Worm (Caenorhabditis elegans) whole organism, early embryonic: Measurements from ENCODE around the gene Y55H10A.2.

ENCODE experiments used
- B0310.2 ChIP-seq: sonication (generic microtip); optimal IDR thresholded peaks from 2 replicates; lab custom pipeline; 2016; ENCODE audit warnings: mild to moderate bottlenecking, missing genetic modification characterization, missing compliant biosample characterization
- F13C5.2 ChIP-seq: sonication (generic microtip); optimal IDR thresholded peaks from 2 replicates; lab custom pipeline; 2017; ENCODE audit warnings: mild to moderate bottlenecking, missing genetic modification characterization, inconsistent platforms, missing compliant biosample characterization
- aly-1 ChIP-seq: sonication (generic microtip); optimal IDR thresholded peaks from 2 replicates; lab custom pipeline; 2016; ENCODE audit warnings: missing genetic modification characterization, missing compliant biosample characterization
- ama-1 ChIP-seq: fragments of 150-350 bp; optimal IDR thresholded peaks from 2 replicates; lab custom pipeline; 2014
- ceh-13 ChIP-seq: fragments of 200-800 bp; sonication (Bioruptor generic); optimal IDR thresholded peaks from 2 replicates; lab custom pipeline; 2018; ENCODE audit warnings: mild to moderate bottlenecking, missing genetic modification characterization, missing compliant biosample characterization
- ceh-36 ChIP-seq: sonication (generic microtip); optimal IDR thresholded peaks from 2 replicates; lab custom pipeline; 2016; ENCODE audit warnings: missing genetic modification characterization, inconsistent platforms, missing compliant biosample characterization
- ets-7 ChIP-seq: sonication (generic microtip); optimal IDR thresholded peaks from 2 replicates; lab custom pipeline; 2016; ENCODE audit warnings: missing genotype, missing genetic modification characterization, missing compliant biosample characterization
- flt-1 ChIP-seq: fragments of 200-800 bp; sonication (Bioruptor generic); IDR thresholded peaks from 2 replicates; pipeline ENCODE4 v1.3.6; 2022; ENCODE audit warnings: missing genetic modification characterization, missing compliant biosample characterization
- hmbx-1 ChIP-seq: sonication (generic microtip); optimal IDR thresholded peaks from 2 replicates; lab custom pipeline; 2016; ENCODE audit warnings: mild to moderate bottlenecking, missing genetic modification characterization, missing compliant biosample characterization
- hmg-4 ChIP-seq: fragments of 200-800 bp; sonication (Bioruptor generic); optimal IDR thresholded peaks from 2 replicates; lab custom pipeline; 2018; ENCODE audit warnings: mild to moderate bottlenecking, missing genetic modification characterization, missing compliant biosample characterization
- hnd-1 ChIP-seq: sonication (generic microtip); optimal IDR thresholded peaks from 2 replicates; lab custom pipeline; 2016; ENCODE audit warnings: missing genetic modification characterization, missing compliant biosample characterization
- pes-1 ChIP-seq: fragments of 200-800 bp; sonication (Bioruptor generic); IDR thresholded peaks from 2 replicates; pipeline ENCODE4 v1.3.6; 2022; ENCODE audit warnings: missing genetic modification reagents, missing genetic modification characterization, missing compliant biosample characterization
- scrt-1 ChIP-seq: fragments of 200-800 bp; sonication (Bioruptor generic); IDR thresholded peaks from 2 replicates; pipeline ENCODE4 v1.3.6; 2022; ENCODE audit warnings: missing genetic modification characterization, missing compliant biosample characterization
- sea-1 ChIP-seq: fragments of 200-800 bp; sonication (Bioruptor generic); conservative IDR thresholded peaks from 2 replicates; pipeline ENCODE4 v1.3.6; 2022; ENCODE audit warnings: missing genetic modification characterization, missing compliant biosample characterization
- tbx-11 ChIP-seq: fragments of 200-800 bp; sonication (Bioruptor generic); IDR thresholded peaks from 2 replicates; pipeline ENCODE4 v1.3.6; 2022; ENCODE audit warnings: missing genetic modification characterization, missing compliant biosample characterization
- tbx-37 ChIP-seq: fragments of 200-800 bp; sonication (Bioruptor generic); conservative IDR thresholded peaks from 2 replicates; pipeline ENCODE4 v1.3.6; 2022; ENCODE audit warnings: missing genetic modification reagents, missing genetic modification characterization, missing compliant biosample characterization
- tra-4 ChIP-seq: sonication (generic microtip); optimal IDR thresholded peaks from 2 replicates; lab custom pipeline; 2017; ENCODE audit warnings: missing genetic modification characterization, missing compliant biosample characterization

Gene Y55H10A.2

ce11 chrIV:3349977-3350580 is 13.2 kb upstream of the Y55H10A.2 start, which contains the start of gene elks-1:
Gene elks-1 (minus strand): TSS chrIV:3350027.
- TF ChIP-seq hmbx-1 (tag; lab: Kevin White, UChicago) (no peak), flt-1 (GFP tag; lab: Robert Waterston, UW) (peak; percentile 34; the same call in 1 of the 2 replicates), F13C5.2 (peak; percentile 4), aly-1 (no peak), ets-7 (tag; lab: Kevin White, UChicago) (peak; percentile 70)

ce11 chrIV:3352019-3352418 is 11.3 kb upstream of the Y55H10A.2 start:
- no peak for TF ChIP-seq hmbx-1 (tag; lab: Kevin White, UChicago)
- no peak for TF ChIP-seq aly-1

ce11 chrIV:3354757-3355156 is 8.6 kb upstream of the Y55H10A.2 start, which contains the start of gene F42A6.1:
Gene F42A6.1 (plus strand): TSS chrIV:3355057.
- no peak for TF ChIP-seq tbx-37 (GFP tag; lab: Robert Waterston, UW)
- no peak for TF ChIP-seq ets-7 (tag; lab: Kevin White, UChicago)
- no peak for TF ChIP-seq ama-1
- no peak for TF ChIP-seq tbx-11 (GFP tag; lab: Robert Waterston, UW)
- TF ChIP-seq ceh-36: no peak
- no peak for TF ChIP-seq aly-1

- TF ChIP-seq ama-1 (no peak), tbx-11 (GFP tag; lab: Robert Waterston, UW) (no peak), scrt-1 (GFP tag; lab: Robert Waterston, UW) (no peak), hnd-1 (tag; lab: Kevin White, UChicago) (no peak), hmbx-1 (tag; lab: Kevin White, UChicago) (no peak)
Observed at ce11 chrIV:3363784-3364183, 463 bp downstream of the Y55H10A.2 start.

ce11 chrIV:3368638-3369247 is 5.4 kb downstream of the Y55H10A.2 start, which contains the start of gene vha-19:
Gene vha-19 (plus strand): TSS chrIV:3369197.
- TF ChIP-seq ama-1: no peak
- TF ChIP-seq F13C5.2: no peak
- TF ChIP-seq scrt-1 (GFP tag; lab: Robert Waterston, UW): no peak
- no peak for TF ChIP-seq hmbx-1 (tag; lab: Kevin White, UChicago)
- no peak for TF ChIP-seq ceh-13 (GFP tag; lab: Kevin White, UChicago)
- no peak for TF ChIP-seq pes-1 (GFP tag; lab: Robert Waterston, UW)
- TF ChIP-seq tra-4 (tag; lab: Kevin White, UChicago): no peak
- no peak for TF ChIP-seq hmg-4
- TF ChIP-seq tbx-11 (GFP tag; lab: Robert Waterston, UW): no peak
- no peak for TF ChIP-seq sea-1 (GFP tag; lab: Robert Waterston, UW)
- no peak for TF ChIP-seq hnd-1 (tag; lab: Kevin White, UChicago)
- TF ChIP-seq aly-1: no peak
- no peak for TF ChIP-seq B0310.2 (tag; lab: Kevin White, UChicago)
- no peak for TF ChIP-seq flt-1 (GFP tag; lab: Robert Waterston, UW)
- no peak for TF ChIP-seq tbx-37 (GFP tag; lab: Robert Waterston, UW)
- TF ChIP-seq ets-7 (tag; lab: Kevin White, UChicago): no peak

ce11 chrIV:3373370-3373769 is 10.0 kb downstream of the Y55H10A.2 start:
- TF ChIP-seq hnd-1 (tag; lab: Kevin White, UChicago) (no peak), tbx-37 (GFP tag; lab: Robert Waterston, UW) (no peak), sea-1 (GFP tag; lab: Robert Waterston, UW) (no peak)

ce11 chrIV:3378080-3378804 is 14.9 kb downstream of the Y55H10A.2 start, which contains the start of gene otub-4:
Gene otub-4 (minus strand): TSS chrIV:3378130.
- TF ChIP-seq scrt-1 (GFP tag; lab: Robert Waterston, UW): no peak

- TF ChIP-seq sea-1 (GFP tag; lab: Robert Waterston, UW) (no peak), aly-1 (no peak), pes-1 (GFP tag; lab: Robert Waterston, UW) (no peak), B0310.2 (tag; lab: Kevin White, UChicago) (no peak), ceh-13 (GFP tag; lab: Kevin White, UChicago) (no peak), F13C5.2 (no peak), ets-7 (tag; lab: Kevin White, UChicago) (no peak), tbx-37 (GFP tag; lab: Robert Waterston, UW) (no peak)
Observed at ce11 chrIV:3382338-3382907, 19.1 kb downstream of the Y55H10A.2 start, which contains the start of gene B0546.3. Gene B0546.3 (minus strand): TSS chrIV:3382841.
